Worm (Caenorhabditis elegans) whole organism, L1 larva: ENCODE data around the gene F40H3.2.

Experiments
- C04F5.9 ChIP-seq: sonication (generic microtip); optimal IDR thresholded peaks from 2 replicates; lab custom pipeline; 2016; ENCODE audit warnings: missing genetic modification characterization, missing compliant biosample characterization
- C16A3.4 ChIP-seq: fragments of 150-350 bp; optimal IDR thresholded peaks from 2 replicates; lab custom pipeline; 2014; ENCODE audit warnings: missing biosample characterization, missing genetic modification characterization
- alr-1 ChIP-seq: fragments of 200-800 bp; sonication (Bioruptor generic); optimal IDR thresholded peaks from 2 replicates; lab custom pipeline; 2018; ENCODE audit warnings: borderline replicate concordance, mild to moderate bottlenecking, missing genetic modification characterization, missing compliant biosample characterization
- aly-2 ChIP-seq: fragments of 150-350 bp; optimal IDR thresholded peaks from 2 replicates; lab custom pipeline; 2014; ENCODE audit warnings: missing biosample characterization, missing genetic modification characterization
- blmp-1 ChIP-seq: fragments of 150-350 bp; optimal IDR thresholded peaks from 2 replicates; lab custom pipeline; 2014; ENCODE audit warnings: missing biosample characterization, missing genetic modification characterization
- ceh-90 ChIP-seq: sonication (generic microtip); optimal IDR thresholded peaks from 2 replicates; lab custom pipeline; 2016; ENCODE audit warnings: missing genetic modification characterization, missing compliant biosample characterization
- dpl-1 ChIP-seq, 3 experiments: fragments of 150-350 bp in 2 of 3; sonication (generic microtip) in 1 of 3; optimal IDR thresholded peaks; 2 replicates each; lab custom pipeline; 2014 to 2017; ENCODE audit warnings: missing biosample characterization in 3 of 3, missing genetic modification characterization in 3 of 3, missing genetic modification reagents in 3 of 3
- dsc-1 ChIP-seq: sonication (generic microtip); optimal IDR thresholded peaks from 2 replicates; lab custom pipeline; 2016; ENCODE audit warnings: mild to moderate bottlenecking, missing genetic modification characterization, missing compliant biosample characterization
- efl-1 ChIP-seq, 4 experiments: fragments of 150-350 bp; optimal IDR thresholded peaks in 3 of 4; peaks in 1 of 4; 1 replicate in 1 of 4; 2 replicates in 3 of 4; lab custom pipeline; 2014; ENCODE audit warnings: missing biosample characterization in 2 of 4, missing genetic modification characterization in 2 of 4, missing genetic modification reagents in 2 of 4
- egl-27 ChIP-seq, 2 experiments: fragments of 150-350 bp in 1 of 2; sonication (generic microtip); optimal IDR thresholded peaks; 3 replicates each; lab custom pipeline; 2017 to 2018; ENCODE audit warnings: missing biosample characterization in 2 of 2, missing genetic modification characterization in 2 of 2, missing genetic modification reagents in 2 of 2
- elt-2 ChIP-seq: sonication (generic microtip); optimal IDR thresholded peaks from 2 replicates; lab custom pipeline; 2016; ENCODE audit warnings: missing genetic modification characterization, mild to moderate bottlenecking, inconsistent platforms, missing compliant biosample characterization, missing genetic modification reagents
- elt-3 ChIP-seq, 6 experiments: fragments of 150-350 bp in 1 of 6; sonication (generic microtip); optimal IDR thresholded peaks; 2 replicates each; lab custom pipeline; 2017 to 2018; ENCODE audit warnings: missing biosample characterization in 6 of 6, missing genetic modification characterization in 6 of 6, inconsistent platforms in 1 of 6
- fkh-10 ChIP-seq: sonication (generic microtip); optimal IDR thresholded peaks from 2 replicates; lab custom pipeline; 2017; ENCODE audit warnings: missing biosample characterization, missing genetic modification reagents, missing genetic modification characterization
- fkh-8 ChIP-seq: sonication (generic microtip); optimal IDR thresholded peaks from 2 replicates; lab custom pipeline; 2016; ENCODE audit warnings: mild to moderate bottlenecking, missing genetic modification characterization, missing compliant biosample characterization
- grh-1 ChIP-seq: fragments of 200-800 bp; sonication (Bioruptor generic); IDR thresholded peaks from 2 replicates; pipeline ENCODE4 v1.3.6; 2022; ENCODE audit warnings: missing genetic modification reagents, missing genetic modification characterization, missing compliant biosample characterization
- hlh-17 ChIP-seq: fragments of 200-800 bp; sonication (Bioruptor generic); optimal IDR thresholded peaks from 2 replicates; lab custom pipeline; 2018; ENCODE audit warnings: missing genetic modification characterization, mild to moderate bottlenecking, missing compliant biosample characterization, moderate library complexity, borderline replicate concordance
- hpl-2 ChIP-seq: fragments of 150-350 bp; optimal IDR thresholded peaks from 2 replicates; lab custom pipeline; 2014; ENCODE audit warnings: missing biosample characterization, missing genetic modification reagents, missing genetic modification characterization
- irx-1 ChIP-seq: sonication (generic microtip); optimal IDR thresholded peaks from 2 replicates; lab custom pipeline; 2016; ENCODE audit warnings: missing genetic modification characterization, missing compliant biosample characterization
- isw-1 ChIP-seq: fragments of 200-800 bp; sonication (Bioruptor generic); IDR thresholded peaks from 2 replicates; pipeline ENCODE4 v1.3.6; 2022; ENCODE audit warnings: missing genetic modification characterization, missing compliant biosample characterization
- jun-1 ChIP-seq: fragments of 150-350 bp; optimal IDR thresholded peaks from 2 replicates; lab custom pipeline; 2014; ENCODE audit warnings: missing biosample characterization, missing genetic modification reagents, missing genetic modification characterization
- lin-13 ChIP-seq: fragments of 150-350 bp; optimal IDR thresholded peaks from 2 replicates; lab custom pipeline; 2014; ENCODE audit warnings: missing biosample characterization, missing genetic modification reagents, missing genetic modification characterization
- lin-14 ChIP-seq: fragments of 200-800 bp; sonication (Bioruptor generic); optimal IDR thresholded peaks from 2 replicates; lab custom pipeline; 2018; ENCODE audit warnings: mild to moderate bottlenecking, missing genetic modification characterization, moderate library complexity, missing compliant biosample characterization
- lin-35 ChIP-seq, 2 experiments: fragments of 150-350 bp; optimal IDR thresholded peaks; 2 replicates each; lab custom pipeline; 2014; ENCODE audit warnings: missing biosample characterization in 2 of 2, missing genetic modification characterization in 2 of 2, missing genetic modification reagents in 2 of 2
- lin-39 ChIP-seq: fragments of 150-350 bp; optimal IDR thresholded peaks from 2 replicates; lab custom pipeline; 2014; ENCODE audit warnings: missing biosample characterization, missing genetic modification reagents, missing genetic modification characterization
- lsy-2 ChIP-seq, 2 experiments: fragments of 150-350 bp; optimal IDR thresholded peaks; 2 replicates each; lab custom pipeline; 2014; ENCODE audit warnings: missing biosample characterization in 2 of 2, missing genetic modification characterization in 2 of 2
- mef-2 ChIP-seq: fragments of 150-350 bp; optimal IDR thresholded peaks from 2 replicates; lab custom pipeline; 2014; ENCODE audit warnings: missing biosample characterization, missing genetic modification characterization
- nhr-12 ChIP-seq: sonication (generic microtip); optimal IDR thresholded peaks from 2 replicates; lab custom pipeline; 2017; ENCODE audit warnings: missing biosample characterization, missing genetic modification characterization
- nhr-237 ChIP-seq: fragments of 150-350 bp; optimal IDR thresholded peaks from 2 replicates; lab custom pipeline; 2014; ENCODE audit warnings: missing biosample characterization, missing genetic modification characterization
- nhr-28 ChIP-seq: fragments of 150-350 bp; optimal IDR thresholded peaks from 2 replicates; lab custom pipeline; 2014; ENCODE audit warnings: missing biosample characterization, missing genetic modification characterization
- nhr-47 ChIP-seq: sonication (generic microtip); optimal IDR thresholded peaks from 2 replicates; lab custom pipeline; 2016; ENCODE audit warnings: mild to moderate bottlenecking, missing genetic modification characterization, moderate library complexity, missing compliant biosample characterization
- nhr-71 ChIP-seq: sonication (generic microtip); optimal IDR thresholded peaks from 2 replicates; lab custom pipeline; 2016; ENCODE audit warnings: mild to moderate bottlenecking, missing genetic modification characterization, moderate library complexity, missing compliant biosample characterization
- nhr-77 ChIP-seq: fragments of 150-350 bp; optimal IDR thresholded peaks from 2 replicates; lab custom pipeline; 2014; ENCODE audit warnings: missing biosample characterization, missing genetic modification characterization
- pag-3 ChIP-seq: sonication (generic microtip); optimal IDR thresholded peaks from 2 replicates; lab custom pipeline; 2017; ENCODE audit warnings: missing genetic modification characterization, mild to moderate bottlenecking, missing compliant biosample characterization, antibody characterized with exemption, borderline replicate concordance; ENCODE audit not compliant: insufficient read depth
- rnt-1 ChIP-seq: sonication (generic microtip); optimal IDR thresholded peaks from 2 replicates; lab custom pipeline; 2016; ENCODE audit warnings: mild to moderate bottlenecking, missing genetic modification characterization, moderate library complexity, missing compliant biosample characterization
- snu-23 ChIP-seq: sonication (generic microtip); optimal IDR thresholded peaks from 2 replicates; lab custom pipeline; 2016; ENCODE audit warnings: missing genetic modification characterization, missing compliant biosample characterization
- swsn-7 ChIP-seq: sonication (generic microtip); optimal IDR thresholded peaks from 2 replicates; lab custom pipeline; 2016; ENCODE audit warnings: missing genetic modification characterization, missing compliant biosample characterization
- tbx-2 ChIP-seq: sonication (generic microtip); optimal IDR thresholded peaks from 2 replicates; lab custom pipeline; 2016; ENCODE audit warnings: missing genetic modification characterization, missing compliant biosample characterization
- unc-130 ChIP-seq: fragments of 150-350 bp; optimal IDR thresholded peaks from 2 replicates; lab custom pipeline; 2017; ENCODE audit warnings: missing biosample characterization, missing genetic modification characterization, inconsistent platforms
- unc-62 ChIP-seq: fragments of 150-350 bp; optimal IDR thresholded peaks from 2 replicates; lab custom pipeline; 2014; ENCODE audit warnings: missing biosample characterization, missing genetic modification reagents, missing genetic modification characterization
- unc-86 ChIP-seq: sonication (generic microtip); optimal IDR thresholded peaks from 2 replicates; lab custom pipeline; 2016; ENCODE audit warnings: missing genetic modification characterization, missing compliant biosample characterization
- vab-15 ChIP-seq: sonication (generic microtip); optimal IDR thresholded peaks from 2 replicates; lab custom pipeline; 2017; ENCODE audit warnings: missing genotype, mild to moderate bottlenecking, missing genetic modification characterization, missing compliant biosample characterization
- zag-1 ChIP-seq: fragments of 150-350 bp; optimal IDR thresholded peaks from 2 replicates; lab custom pipeline; 2014; ENCODE audit warnings: missing biosample characterization, missing genetic modification characterization
- zip-4 ChIP-seq: fragments of 200-800 bp; sonication (Bioruptor generic); optimal IDR thresholded peaks from 2 replicates; lab custom pipeline; 2018; ENCODE audit warnings: mild to moderate bottlenecking, missing genetic modification characterization, moderate library complexity, missing compliant biosample characterization

Gene F40H3.2

ce11 chrII:6179531-6179930 lies 6.1 kb downstream of the F40H3.2 start, which contains the start of gene F40H3.1:
TSS of gene F40H3.1 (plus strand) at chrII:6179831.
- TF ChIP-seq irx-1 (tag; lab: Kevin White, UChicago) (no peak), zip-4 (GFP tag; lab: Kevin White, UChicago) (no peak), elt-2 (no peak), dsc-1 (no peak), aly-2 (tag; lab: Kevin White, UChicago) (no peak), isw-1 (GFP tag; lab: Robert Waterston, UW) (no peak), C16A3.4 (no peak), vab-15 (tag; lab: Kevin White, UChicago) (no peak), nhr-237 (tag; lab: Kevin White, UChicago) (no peak), jun-1 (tag; lab: Kevin White, UChicago) (no peak), nhr-77 (tag; lab: Kevin White, UChicago) (no peak), elt-3 (tag; optimal IDR thresholded peaks at IDR 0.05; lab: Kevin White, UChicago) (no peak), egl-27 (tag; optimal IDR thresholded peaks at IDR 0.05; lab: Kevin White, UChicago) (no peak), nhr-12 (tag; lab: Kevin White, UChicago) (no peak), dpl-1 (GFP tag; optimal IDR thresholded peaks at IDR 0.05; lab: Kevin White, UChicago) (no peak)
- TF ChIP-seq, all 84 proteins: peak for 0

- TF ChIP-seq lin-13 (no peak), nhr-71 (no peak)
These were observed 7.1 kb downstream of the F40H3.2 start for ce11 chrII:6180552-6180951.

- TF ChIP-seq alr-1 (tag; lab: Kevin White, UChicago) (no peak), elt-3 (tag; optimal IDR thresholded peaks at IDR 0.05; lab: Kevin White, UChicago) (no peak), nhr-12 (tag; lab: Kevin White, UChicago) (no peak), lin-35 (GFP tag; optimal IDR thresholded peaks at IDR 0.05; lab: Kevin White, UChicago) (no peak), blmp-1 (peak; percentile 45), ceh-90 (no peak), irx-1 (tag; lab: Kevin White, UChicago) (no peak), efl-1 (optimal IDR thresholded peaks at IDR 0.05; lab: Kevin White, UChicago) (no peak), efl-1 (GFP tag; optimal IDR thresholded peaks at IDR 0.05 in 1 of 2; lab: Kevin White, UChicago) (no peak), grh-1 (no peak), unc-86 (tag; lab: Kevin White, UChicago) (no peak), lsy-2 (tag; optimal IDR thresholded peaks at IDR 0.05; lab: Kevin White, UChicago) (peak; percentile 4 to 35), nhr-71 (peak; percentile 48), C04F5.9 (tag; lab: Kevin White, UChicago) (no peak), unc-62 (no peak), vab-15 (tag; lab: Kevin White, UChicago) (no peak), unc-130 (peak; percentile 54), fkh-8 (tag; lab: Kevin White, UChicago) (no peak), lin-39 (tag; lab: Kevin White, UChicago) (no peak), hlh-17 (GFP tag; lab: Kevin White, UChicago) (no peak), hpl-2 (GFP tag; lab: Kevin White, UChicago) (no peak), mef-2 (tag; lab: Kevin White, UChicago) (no peak), zip-4 (GFP tag; lab: Kevin White, UChicago) (no peak), zag-1 (tag; lab: Kevin White, UChicago) (no peak), nhr-28 (tag; lab: Kevin White, UChicago) (no peak), swsn-7 (tag; lab: Kevin White, UChicago) (no peak), lin-14 (peak; percentile 70), egl-27 (tag; optimal IDR thresholded peaks at IDR 0.05; lab: Kevin White, UChicago) (no peak), tbx-2 (no peak), snu-23 (peak; percentile 20), pag-3 (tag; lab: Kevin White, UChicago) (no peak), dpl-1 (GFP tag; optimal IDR thresholded peaks at IDR 0.05; lab: Kevin White, UChicago) (no peak), fkh-10 (GFP tag; lab: Kevin White, UChicago) (no peak), rnt-1 (tag; lab: Kevin White, UChicago) (peak; percentile 41), nhr-47 (no peak), jun-1 (tag; lab: Kevin White, UChicago) (no peak)
These were observed 7.9 kb downstream of the F40H3.2 start for ce11 chrII:6181337-6181736.
